Fruit fly (Drosophila melanogaster) whole organism, prepupa: ENCODE data around the gene Gs2.
A peak's percentile ranks its signal among the peaks of the same experiment; 100 is the strongest.

Experiments used
- Blimp-1 ChIP-seq: fragments of 200-800 bp; sonication (Bioruptor generic); optimal IDR thresholded peaks from 3 replicates; lab custom pipeline; 2017; ENCODE audit warnings: missing biosample characterization, missing genetic modification characterization, mild to moderate bottlenecking, moderate library complexity, missing genetic modification reagents
- CG10669 ChIP-seq: fragments of 200-800 bp; sonication (Bioruptor generic); optimal IDR thresholded peaks from 3 replicates; lab custom pipeline; 2018; ENCODE audit warnings: missing biosample characterization, mild to moderate bottlenecking, missing genetic modification characterization, moderate library complexity
- CG11294 ChIP-seq: fragments of 200-800 bp; sonication (Bioruptor generic); IDR thresholded peaks from 2 replicates; pipeline ENCODE4 v1.3.6; 2022; ENCODE audit warnings: missing biosample characterization, missing genetic modification characterization
- CG11902 ChIP-seq: fragments of 200-800 bp; sonication (Bioruptor generic); optimal IDR thresholded peaks from 3 replicates; lab custom pipeline; 2016; ENCODE audit warnings: missing biosample characterization, missing genetic modification characterization
- CG1621 ChIP-seq: fragments of 200-800 bp; sonication (Bioruptor generic); optimal IDR thresholded peaks from 3 replicates; lab custom pipeline; 2018; ENCODE audit warnings: missing biosample characterization, mild to moderate bottlenecking, missing genetic modification characterization
- CG4318 ChIP-seq: fragments of 200-800 bp; sonication (Bioruptor generic); optimal IDR thresholded peaks from 3 replicates; lab custom pipeline; 2017; ENCODE audit warnings: missing biosample characterization, mild to moderate bottlenecking, missing genetic modification characterization
- CG6792 ChIP-seq: fragments of 200-800 bp; sonication (Bioruptor generic); optimal IDR thresholded peaks from 3 replicates; lab custom pipeline; 2016; ENCODE audit warnings: missing biosample characterization, missing genetic modification characterization
- CG6808 ChIP-seq: fragments of 200-800 bp; sonication (Bioruptor generic); optimal IDR thresholded peaks from 3 replicates; lab custom pipeline; 2017; ENCODE audit warnings: missing biosample characterization, missing genetic modification characterization, mild to moderate bottlenecking, moderate library complexity, missing genetic modification reagents
- CG6854 ChIP-seq: fragments of 200-800 bp; sonication (Bioruptor generic); optimal IDR thresholded peaks from 2 replicates; lab custom pipeline; 2017; ENCODE audit warnings: missing biosample characterization, mild to moderate bottlenecking, missing genetic modification characterization
- CG7368 ChIP-seq: fragments of 200-800 bp; sonication (Bioruptor generic); optimal IDR thresholded peaks from 3 replicates; lab custom pipeline; 2016; ENCODE audit warnings: missing biosample characterization, missing genetic modification characterization
- CG8119 ChIP-seq: fragments of 200-800 bp; sonication (Bioruptor generic); IDR thresholded peaks from 3 replicates; pipeline ENCODE4 v1.3.6; 2022; ENCODE audit warnings: missing biosample characterization, missing genetic modification characterization
- CG8632 ChIP-seq: fragments of 200-800 bp; sonication (Bioruptor generic); optimal IDR thresholded peaks from 3 replicates; lab custom pipeline; 2016; ENCODE audit warnings: missing biosample characterization, missing genetic modification characterization
- CG9139 ChIP-seq: fragments of 200-800 bp; sonication (Bioruptor generic); optimal IDR thresholded peaks from 3 replicates; lab custom pipeline; 2017; ENCODE audit warnings: missing biosample characterization, mild to moderate bottlenecking, missing genetic modification characterization
- Eip75B ChIP-seq: fragments of 200-800 bp; sonication (Bioruptor generic); optimal IDR thresholded peaks from 3 replicates; lab custom pipeline; 2016; ENCODE audit warnings: missing biosample characterization, missing genetic modification characterization
- Eip93F ChIP-seq: fragments of 200-800 bp; sonication (Bioruptor generic); optimal IDR thresholded peaks from 2 replicates; lab custom pipeline; 2016; ENCODE audit warnings: missing biosample characterization, mild to moderate bottlenecking, missing genetic modification characterization
- Ets21C ChIP-seq: fragments of 200-800 bp; sonication (Bioruptor generic); optimal IDR thresholded peaks from 3 replicates; lab custom pipeline; 2016; ENCODE audit warnings: missing biosample characterization, missing genetic modification characterization
- Ets96B ChIP-seq: fragments of 200-800 bp; optimal IDR thresholded peaks from 2 replicates; lab custom pipeline; 2019; ENCODE audit warnings: missing biosample characterization, mild to moderate bottlenecking, missing genetic modification characterization, moderate library complexity
- Hr39 ChIP-seq: fragments of 200-800 bp; sonication (Bioruptor generic); optimal IDR thresholded peaks from 2 replicates; lab custom pipeline; 2016; ENCODE audit warnings: missing biosample characterization, missing genetic modification characterization
- Met ChIP-seq: fragments of 200-800 bp; sonication (Bioruptor generic); optimal IDR thresholded peaks from 3 replicates; lab custom pipeline; 2016; ENCODE audit warnings: missing biosample characterization, missing genetic modification characterization
- OdsH ChIP-seq: fragments of 200-800 bp; sonication (Bioruptor generic); optimal IDR thresholded peaks from 3 replicates; lab custom pipeline; 2016; ENCODE audit warnings: missing biosample characterization, missing genetic modification characterization
- Smox ChIP-seq: fragments of 200-800 bp; sonication (Bioruptor generic); optimal IDR thresholded peaks from 3 replicates; lab custom pipeline; 2016; ENCODE audit warnings: missing biosample characterization, missing genetic modification characterization
- achi ChIP-seq: fragments of 200-800 bp; sonication (Bioruptor generic); optimal IDR thresholded peaks from 3 replicates; lab custom pipeline; 2016; ENCODE audit warnings: missing biosample characterization, missing genetic modification characterization
- cyc ChIP-seq: fragments of 200-800 bp; sonication (Bioruptor generic); optimal IDR thresholded peaks from 3 replicates; lab custom pipeline; 2016; ENCODE audit warnings: missing biosample characterization, missing genetic modification characterization
- dac ChIP-seq: fragments of 200-800 bp; sonication (Bioruptor generic); optimal IDR thresholded peaks from 2 replicates; lab custom pipeline; 2017; ENCODE audit warnings: missing biosample characterization, mild to moderate bottlenecking, missing genetic modification characterization
- dsx ChIP-seq: fragments of 200-800 bp; optimal IDR thresholded peaks from 3 replicates; lab custom pipeline; 2019; ENCODE audit warnings: missing biosample characterization, mild to moderate bottlenecking, missing genetic modification characterization, moderate library complexity; ENCODE audit not compliant: poor library complexity, severe bottlenecking
- esn ChIP-seq: fragments of 200-800 bp; sonication (Bioruptor generic); optimal IDR thresholded peaks from 2 replicates; lab custom pipeline; 2016; ENCODE audit warnings: missing biosample characterization, mild to moderate bottlenecking, missing genetic modification characterization, moderate library complexity
- fd59A ChIP-seq: fragments of 200-800 bp; sonication (Bioruptor generic); optimal IDR thresholded peaks from 2 replicates; lab custom pipeline; 2017; ENCODE audit warnings: missing biosample characterization, mild to moderate bottlenecking, missing genetic modification characterization, missing genetic modification reagents
- fd85E ChIP-seq: fragments of 200-800 bp; sonication (Bioruptor generic); optimal IDR thresholded peaks from 3 replicates; lab custom pipeline; 2016; ENCODE audit warnings: missing biosample characterization, missing genetic modification characterization
- fkh ChIP-seq: fragments of 200-800 bp; sonication (Bioruptor generic); optimal IDR thresholded peaks from 3 replicates; lab custom pipeline; 2017; ENCODE audit warnings: missing biosample characterization, mild to moderate bottlenecking, missing genetic modification characterization, moderate library complexity
- lz ChIP-seq: fragments of 200-800 bp; sonication (Bioruptor generic); optimal IDR thresholded peaks from 3 replicates; lab custom pipeline; 2016; ENCODE audit warnings: missing biosample characterization, missing genetic modification characterization
- net ChIP-seq: fragments of 200-800 bp; sonication (Bioruptor generic); optimal IDR thresholded peaks from 3 replicates; lab custom pipeline; 2016; ENCODE audit warnings: missing biosample characterization, missing genetic modification characterization
- salr ChIP-seq, 2 experiments: fragments of 200-800 bp; sonication (Bioruptor generic); optimal IDR thresholded peaks; 3 replicates each; lab custom pipeline; 2016 to 2018; ENCODE audit warnings: missing biosample characterization in 2 of 2, missing genetic modification characterization in 2 of 2, mild to moderate bottlenecking in 1 of 2
- spab ChIP-seq: fragments of 200-800 bp; sonication (Bioruptor generic); optimal IDR thresholded peaks from 2 replicates; lab custom pipeline; 2017; ENCODE audit warnings: missing biosample characterization, mild to moderate bottlenecking, missing genetic modification characterization, missing genetic modification reagents
- svp ChIP-seq: fragments of 200-800 bp; sonication (Bioruptor generic); peaks from one replicate; lab custom pipeline; 2016; ENCODE audit warnings: missing biosample characterization, missing genetic modification characterization
- vri ChIP-seq: fragments of 200-800 bp; sonication (Bioruptor generic); optimal IDR thresholded peaks from 3 replicates; lab custom pipeline; 2016; ENCODE audit warnings: missing biosample characterization, mild to moderate bottlenecking, missing genetic modification characterization

The Gs2 gene

dm6 chrX:11423277-11423717, 665 bp downstream of the Gs2 start (continued):
- TF ChIP-seq cyc (GFP tag; lab: Kevin White, UChicago) (peak; percentile 91), Met (GFP tag; lab: Kevin White, UChicago) (peak; percentile 88), achi (GFP tag; lab: Kevin White, UChicago) (peak; percentile 65), fd59A (GFP tag; lab: Kevin White, UChicago) (no peak), dsx (GFP tag; lab: Kevin White, UChicago) (no peak), CG6854 (GFP tag; lab: Kevin White, UChicago) (peak; percentile 62), spab (GFP tag; lab: Kevin White, UChicago) (no peak), lz (GFP tag; lab: Kevin White, UChicago) (peak; percentile 89), Hr39 (GFP tag; lab: Kevin White, UChicago) (peak; percentile 94), Eip75B (peak; percentile 45), CG1621 (tag; lab: Kevin White, UChicago) (no peak), Ets96B (no peak), esn (GFP tag; lab: Kevin White, UChicago) (peak; percentile 90), CG11902 (GFP tag; lab: Kevin White, UChicago) (peak; percentile 58), CG8119 (GFP tag; lab: Robert Waterston, UW) (peak; percentile 70; the same call in 2 of the 3 replicates), svp (GFP tag; lab: Kevin White, UChicago) (peak; percentile 91), Ets21C (peak; percentile 87), CG4318 (GFP tag; lab: Kevin White, UChicago) (no peak), CG6792 (GFP tag; lab: Kevin White, UChicago) (peak; percentile 68), fkh (GFP tag; lab: Kevin White, UChicago) (peak; percentile 42), CG9139 (GFP tag; lab: Kevin White, UChicago) (no peak), OdsH (peak; percentile 78)

dm6 chrX:11424512-11424911, 1.9 kb downstream of the Gs2 start:
- TF ChIP-seq fd59A (GFP tag; lab: Kevin White, UChicago) (no peak), CG6792 (GFP tag; lab: Kevin White, UChicago) (no peak), CG7368 (no peak), Smox (GFP tag; lab: Kevin White, UChicago) (no peak), Blimp-1 (GFP tag; lab: Kevin White, UChicago) (no peak), CG11294 (no peak), salr (GFP tag; optimal IDR thresholded peaks at IDR 0.05; lab: Kevin White, UChicago) (no peak), CG4318 (GFP tag; lab: Kevin White, UChicago) (no peak), CG6808 (no peak), fd85E (no peak), CG11902 (GFP tag; lab: Kevin White, UChicago) (no peak), svp (GFP tag; lab: Kevin White, UChicago) (no peak), CG9139 (GFP tag; lab: Kevin White, UChicago) (no peak), dac (no peak), spab (GFP tag; lab: Kevin White, UChicago) (no peak), vri (GFP tag; lab: Kevin White, UChicago) (no peak), Ets21C (no peak), Eip93F (GFP tag; lab: Kevin White, UChicago) (no peak), OdsH (no peak), net (GFP tag; lab: Kevin White, UChicago) (no peak)

- TF ChIP-seq svp (GFP tag; lab: Kevin White, UChicago) (peak; percentile 68), vri (GFP tag; lab: Kevin White, UChicago) (peak; percentile 42), CG10669 (GFP tag; lab: Kevin White, UChicago) (no peak), CG8632 (no peak)
These were observed 2.8 kb downstream of the Gs2 start for dm6 chrX:11425401-11425800.
